Worm (Caenorhabditis elegans) whole organism, L3 larva: ENCODE data around the gene scl-9.

Experiments used
- R02D3.7 ChIP-seq: fragments of 150-350 bp; optimal IDR thresholded peaks from 2 replicates; lab custom pipeline; 2014; ENCODE audit warnings: missing biosample characterization, missing genetic modification characterization
- ZK546.5 ChIP-seq: sonication (generic microtip); optimal IDR thresholded peaks from 2 replicates; lab custom pipeline; 2017; ENCODE audit warnings: missing biosample characterization, missing genetic modification characterization
- aly-2 ChIP-seq: fragments of 150-350 bp; optimal IDR thresholded peaks from 2 replicates; lab custom pipeline; 2014; ENCODE audit warnings: missing biosample characterization, missing genetic modification characterization
- ama-1 ChIP-seq: fragments of 150-350 bp; optimal IDR thresholded peaks from 2 replicates; lab custom pipeline; 2018
- ceh-16 ChIP-seq: sonication (generic microtip); optimal IDR thresholded peaks from 2 replicates; lab custom pipeline; 2017; ENCODE audit warnings: missing biosample characterization, missing genetic modification characterization
- ceh-82 ChIP-seq: fragments of 150-350 bp; optimal IDR thresholded peaks from 2 replicates; lab custom pipeline; 2014; ENCODE audit warnings: missing biosample characterization, missing genetic modification characterization
- ceh-9 ChIP-seq: sonication (generic microtip); optimal IDR thresholded peaks from 2 replicates; lab custom pipeline; 2018; ENCODE audit warnings: missing biosample characterization, missing genetic modification characterization
- daf-12 ChIP-seq: fragments of 150-350 bp; optimal IDR thresholded peaks from 2 replicates; lab custom pipeline; 2014; ENCODE audit warnings: missing biosample characterization, missing genetic modification reagents, missing genetic modification characterization
- egl-5 ChIP-seq: fragments of 150-350 bp; optimal IDR thresholded peaks from 2 replicates; lab custom pipeline; 2017; ENCODE audit warnings: missing biosample characterization, missing genetic modification reagents, missing genetic modification characterization, inconsistent platforms
- elt-1 ChIP-seq: fragments of 150-350 bp; optimal IDR thresholded peaks from 2 replicates; lab custom pipeline; 2014; ENCODE audit warnings: missing biosample characterization, missing genetic modification characterization
- elt-2 ChIP-seq: sonication (generic microtip); optimal IDR thresholded peaks from 2 replicates; lab custom pipeline; 2016; ENCODE audit warnings: missing genetic modification reagents, mild to moderate bottlenecking, missing genetic modification characterization, missing compliant biosample characterization
- elt-3 ChIP-seq, 3 experiments: fragments of 150-350 bp in 1 of 3; sonication (generic microtip) in 2 of 3; optimal IDR thresholded peaks; 2 replicates in 2 of 3; 4 replicates in 1 of 3; lab custom pipeline; 2014 to 2017; ENCODE audit warnings: missing biosample characterization in 3 of 3, missing genetic modification characterization in 3 of 3
- eor-1 ChIP-seq, 2 experiments: fragments of 150-350 bp; optimal IDR thresholded peaks; 2 replicates each; lab custom pipeline; 2014 to 2018; ENCODE audit warnings: missing biosample characterization in 2 of 2, missing genetic modification characterization in 2 of 2
- fkh-2 ChIP-seq: fragments of 150-350 bp; optimal IDR thresholded peaks from 2 replicates; lab custom pipeline; 2014; ENCODE audit warnings: missing biosample characterization, missing genetic modification reagents, missing genetic modification characterization
- jun-1 ChIP-seq: fragments of 150-350 bp; optimal IDR thresholded peaks from 2 replicates; lab custom pipeline; 2014; ENCODE audit warnings: missing biosample characterization, missing genetic modification reagents, missing genetic modification characterization
- lsy-12 ChIP-seq: sonication (generic microtip); optimal IDR thresholded peaks from 2 replicates; lab custom pipeline; 2016; ENCODE audit warnings: mild to moderate bottlenecking, missing genetic modification characterization, missing compliant biosample characterization
- mdl-1 ChIP-seq: fragments of 150-350 bp; optimal IDR thresholded peaks from 2 replicates; lab custom pipeline; 2014; ENCODE audit warnings: missing biosample characterization, missing genetic modification characterization
- mml-1 ChIP-seq: fragments of 150-350 bp; sonication (generic microtip); optimal IDR thresholded peaks from 3 replicates; lab custom pipeline; 2014; ENCODE audit warnings: missing biosample characterization, missing genetic modification characterization
- nfya-1 ChIP-seq: sonication (generic microtip); optimal IDR thresholded peaks from 2 replicates; lab custom pipeline; 2017; ENCODE audit warnings: missing genetic modification characterization, mild to moderate bottlenecking, missing compliant biosample characterization, antibody characterized with exemption, moderate library complexity; ENCODE audit not compliant: insufficient read depth
- nhr-12 ChIP-seq: fragments of 150-350 bp; optimal IDR thresholded peaks from 2 replicates; lab custom pipeline; 2014; ENCODE audit warnings: missing biosample characterization, missing genetic modification characterization
- nhr-25 ChIP-seq: sonication (generic microtip); optimal IDR thresholded peaks from 2 replicates; lab custom pipeline; 2017; ENCODE audit warnings: missing biosample characterization, missing genetic modification characterization
- nhr-43 ChIP-seq: sonication (generic microtip); optimal IDR thresholded peaks from 2 replicates; lab custom pipeline; 2016; ENCODE audit warnings: mild to moderate bottlenecking, missing genetic modification characterization, missing compliant biosample characterization; ENCODE audit not compliant: poor library complexity, severe bottlenecking
- nhr-67 ChIP-seq: fragments of 150-350 bp; optimal IDR thresholded peaks from 2 replicates; lab custom pipeline; 2014; ENCODE audit warnings: missing biosample characterization, missing genetic modification characterization
- nhr-76 ChIP-seq: fragments of 150-350 bp; sonication (generic microtip); optimal IDR thresholded peaks from 5 replicates; lab custom pipeline; 2014; ENCODE audit warnings: missing biosample characterization, missing genetic modification characterization
- nhr-77 ChIP-seq: fragments of 150-350 bp; optimal IDR thresholded peaks from 2 replicates; lab custom pipeline; 2014; ENCODE audit warnings: missing biosample characterization, missing genetic modification characterization
- pha-4 ChIP-seq: fragments of 150-350 bp; optimal IDR thresholded peaks from 2 replicates; lab custom pipeline; 2014; ENCODE audit warnings: missing biosample characterization, missing genetic modification reagents, missing genetic modification characterization
- pqm-1 ChIP-seq: fragments of 150-350 bp; optimal IDR thresholded peaks from 2 replicates; lab custom pipeline; 2017; ENCODE audit warnings: missing biosample characterization, missing genetic modification characterization, inconsistent platforms
- sea-2 ChIP-seq: fragments of 150-350 bp; sonication (generic microtip); optimal IDR thresholded peaks from 4 replicates; lab custom pipeline; 2014; ENCODE audit warnings: missing biosample characterization, missing genetic modification reagents, missing genetic modification characterization
- skn-1 ChIP-seq: fragments of 150-350 bp; optimal IDR thresholded peaks from 2 replicates; lab custom pipeline; 2014; ENCODE audit warnings: missing biosample characterization, missing genetic modification characterization
- snpc-4 ChIP-seq: fragments of 150-350 bp; optimal IDR thresholded peaks from 2 replicates; lab custom pipeline; 2014; ENCODE audit warnings: missing biosample characterization, missing genetic modification characterization
- tbx-2 ChIP-seq: sonication (generic microtip); optimal IDR thresholded peaks from 2 replicates; lab custom pipeline; 2016; ENCODE audit warnings: mild to moderate bottlenecking, missing genetic modification characterization, missing compliant biosample characterization
- unc-62 ChIP-seq: fragments of 150-350 bp; sonication (generic microtip); optimal IDR thresholded peaks from 4 replicates; lab custom pipeline; 2014; ENCODE audit warnings: missing biosample characterization, missing genetic modification reagents, missing genetic modification characterization
- zag-1 ChIP-seq: fragments of 150-350 bp; optimal IDR thresholded peaks from 2 replicates; lab custom pipeline; 2014; ENCODE audit warnings: missing biosample characterization, missing genetic modification characterization
- ztf-11 ChIP-seq: fragments of 150-350 bp; optimal IDR thresholded peaks from 2 replicates; lab custom pipeline; 2014; ENCODE audit warnings: missing biosample characterization, missing genetic modification characterization
- ztf-4 ChIP-seq: fragments of 150-350 bp; optimal IDR thresholded peaks from 2 replicates; lab custom pipeline; 2014; ENCODE audit warnings: missing biosample characterization, missing genetic modification characterization

Gene scl-9

ce11 chrIV:13048157-13048556, 1.2 kb downstream of the scl-9 start, which contains the start of gene scl-10:
Gene scl-10, plus strand, starts transcription at chrIV:13048457.
- TF ChIP-seq skn-1 (tag; lab: Kevin White, UChicago) (no peak), aly-2 (tag; lab: Kevin White, UChicago) (no peak), fkh-2 (tag; lab: Kevin White, UChicago) (no peak), egl-5 (tag; lab: Kevin White, UChicago) (no peak), R02D3.7 (tag; lab: Kevin White, UChicago) (no peak), ztf-11 (no peak)

DNA sequence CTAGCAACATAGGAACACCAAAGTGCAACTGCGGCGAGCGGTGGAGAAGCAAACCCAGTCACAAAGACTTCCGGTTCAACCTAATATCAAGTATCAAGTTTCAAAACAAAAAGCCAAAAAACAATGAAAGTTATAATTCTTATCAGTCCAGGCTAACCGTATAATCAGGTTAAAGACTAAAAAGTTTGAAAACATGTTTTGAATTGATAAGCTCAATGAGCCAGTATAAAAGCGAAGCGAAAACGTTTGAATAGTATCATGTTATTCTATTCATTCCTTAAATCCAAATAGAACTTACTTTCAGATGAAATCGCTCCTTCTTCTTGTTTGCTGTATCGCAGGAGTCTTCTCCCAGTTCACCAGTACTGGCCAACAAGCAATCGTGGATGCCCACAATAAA, 4.1 kb downstream of the scl-9 start, which contains the start of gene scl-11:
scl-11 (plus strand) TSS at position 301 of the 400 bp plus-strand sequence.
- no peak for TF ChIP-seq ztf-11
- no peak for TF ChIP-seq elt-3 (tag; optimal IDR thresholded peaks at IDR 0.05; lab: Kevin White, UChicago)
- TF ChIP-seq egl-5 (tag; lab: Kevin White, UChicago): no peak
- no peak for TF ChIP-seq mdl-1
- no peak for TF ChIP-seq elt-1
- no peak for TF ChIP-seq fkh-2 (tag; lab: Kevin White, UChicago)
- no peak for TF ChIP-seq nhr-67
- TF ChIP-seq ceh-82 (tag; lab: Kevin White, UChicago): no peak
- no peak for TF ChIP-seq pha-4 (tag; lab: Kevin White, UChicago)
- TF ChIP-seq zag-1 (tag; lab: Kevin White, UChicago): no peak
- no peak for TF ChIP-seq nhr-43 (tag; lab: Kevin White, UChicago)
- no peak for TF ChIP-seq eor-1 (tag; optimal IDR thresholded peaks at IDR 0.05; lab: Kevin White, UChicago)
- no peak for TF ChIP-seq ztf-4 (tag; lab: Kevin White, UChicago)
- no peak for TF ChIP-seq daf-12
- TF ChIP-seq ceh-16 (tag; lab: Kevin White, UChicago): no peak
- TF ChIP-seq ZK546.5 (tag; lab: Kevin White, UChicago): no peak

ce11 chrIV:13052568-13052967, 5.6 kb downstream of the scl-9 start, which contains the start of gene F49E11.7:
Gene F49E11.7, plus strand, starts transcription at chrIV:13052868.
- TF ChIP-seq elt-2 (tag; lab: Kevin White, UChicago) (no peak), ama-1 (lab: Kevin White, UChicago) (no peak), jun-1 (tag; lab: Kevin White, UChicago) (no peak), mml-1 (tag; lab: Kevin White, UChicago) (no peak), unc-62 (no peak), ZK546.5 (tag; lab: Kevin White, UChicago) (no peak), sea-2 (GFP tag; lab: Kevin White, UChicago) (no peak), nfya-1 (tag; lab: Kevin White, UChicago) (no peak), nhr-25 (tag; lab: Kevin White, UChicago) (no peak), egl-5 (tag; lab: Kevin White, UChicago) (no peak), ztf-4 (tag; lab: Kevin White, UChicago) (no peak), ceh-9 (no peak), daf-12 (no peak), nhr-77 (no peak), nhr-12 (tag; lab: Kevin White, UChicago) (no peak), fkh-2 (tag; lab: Kevin White, UChicago) (no peak), lsy-12 (no peak), ceh-16 (tag; lab: Kevin White, UChicago) (no peak)

DNA sequence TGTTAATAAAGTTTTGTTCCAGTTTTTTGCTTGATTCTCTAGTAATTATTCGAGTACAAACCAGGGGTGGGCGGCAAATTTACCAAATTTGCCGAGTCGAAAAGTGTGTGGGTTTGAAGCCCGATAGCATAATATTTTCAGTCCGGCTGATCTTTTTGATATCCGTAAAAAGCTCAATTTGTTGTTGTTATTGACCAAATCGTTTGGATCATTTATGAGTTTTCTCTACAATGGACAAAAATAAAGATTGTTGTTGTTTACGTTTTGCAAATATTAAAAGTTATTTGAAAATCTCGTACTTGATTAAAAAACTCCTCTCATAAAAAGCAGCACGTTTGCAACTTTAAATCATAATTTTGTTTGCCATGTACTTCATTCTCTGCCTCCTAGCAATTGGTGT, 9.1 kb downstream of the scl-9 start, which contains the start of gene scl-1:
scl-1 (plus strand) TSS at position 301 of the 400 bp plus-strand sequence.
- no peak for TF ChIP-seq nfya-1 (tag; lab: Kevin White, UChicago)
- no peak for TF ChIP-seq nhr-25 (tag; lab: Kevin White, UChicago)
- no peak for TF ChIP-seq egl-5 (tag; lab: Kevin White, UChicago)
- TF ChIP-seq snpc-4 (tag; lab: Kevin White, UChicago): no peak
- TF ChIP-seq ama-1 (lab: Kevin White, UChicago): no peak
- no peak for TF ChIP-seq jun-1 (tag; lab: Kevin White, UChicago)
- TF ChIP-seq ztf-4 (tag; lab: Kevin White, UChicago): no peak
- TF ChIP-seq, all 47 proteins: peak for 0

DNA sequence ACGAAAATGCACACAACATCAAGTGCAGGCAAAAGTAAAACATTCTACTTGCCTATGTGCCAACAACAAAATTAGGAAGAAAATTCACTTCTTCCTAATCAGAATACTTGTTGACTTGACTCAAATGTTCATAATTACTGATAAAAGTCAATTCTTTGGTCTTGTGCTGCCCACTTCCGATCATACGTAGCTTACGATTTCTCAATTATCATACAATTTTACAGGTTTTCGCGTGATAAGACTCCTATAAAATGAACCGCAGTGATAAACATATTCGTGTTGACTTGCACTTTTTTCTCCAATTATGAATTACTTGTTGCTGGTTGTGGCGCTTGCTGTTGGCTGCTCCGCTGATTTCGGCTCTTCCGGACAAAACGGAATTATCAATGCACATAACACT, 10.5 kb downstream of the scl-9 start, which contains the start of gene scl-2:
scl-2 (plus strand) TSS at position 293 of the 400 bp plus-strand sequence.
- TF ChIP-seq skn-1 (tag; lab: Kevin White, UChicago) (peak; percentile 19), nhr-76 (tag; lab: Kevin White, UChicago) (no peak), pha-4 (tag; lab: Kevin White, UChicago) (peak; percentile 73), elt-2 (tag; lab: Kevin White, UChicago) (peak; percentile 99), jun-1 (tag; lab: Kevin White, UChicago) (peak; percentile 96), lsy-12 (no peak), pqm-1 (peak; percentile 99), tbx-2 (tag; lab: Kevin White, UChicago) (no peak)
